Worm (Caenorhabditis elegans) whole organism, L4/young adult: ENCODE results near the gene fbxa-27.

Experiments used
- W03F9.2 ChIP-seq: fragments of 150-350 bp; optimal IDR thresholded peaks from 2 replicates; lab custom pipeline; 2014; ENCODE audit warnings: missing biosample characterization, missing genetic modification characterization
- dao-5 ChIP-seq: sonication (generic microtip); optimal IDR thresholded peaks from 2 replicates; lab custom pipeline; 2016; ENCODE audit warnings: missing genotype, missing genetic modification characterization, moderate library complexity, missing compliant biosample characterization
- him-1 ChIP-seq: sonication (generic microtip); optimal IDR thresholded peaks from 2 replicates; lab custom pipeline; 2016; ENCODE audit warnings: missing genotype, missing genetic modification reagents, missing genetic modification characterization, missing compliant biosample characterization

ce11 chrIII:1383483-1383882 is 40.7 kb downstream of the fbxa-27 start:
- TF ChIP-seq him-1, result no peak
- TF ChIP-seq dao-5 (tag; lab: Kevin White, UChicago), result no peak
- TF ChIP-seq W03F9.2, result no peak
